Worm (Caenorhabditis elegans): ENCODE measurements around the gene C44C10.9.

Gene C44C10.9

DNA sequence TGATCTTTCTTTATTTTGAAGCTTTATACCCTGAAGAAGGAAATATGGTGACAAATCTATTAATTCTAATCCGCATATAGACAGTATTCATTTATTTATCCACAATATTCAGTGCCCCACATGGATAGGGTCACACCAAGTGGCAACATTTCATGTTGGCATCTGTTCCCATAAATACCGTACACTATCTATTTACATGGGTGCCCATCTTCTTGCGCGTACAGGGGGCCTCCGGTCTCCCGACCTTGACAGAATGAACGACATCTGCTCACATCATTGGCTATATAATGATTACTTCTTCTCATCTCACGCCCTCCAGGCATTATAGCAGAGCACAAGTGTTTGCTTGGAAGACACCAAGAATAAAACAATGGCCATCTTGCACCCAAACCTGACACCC is 40.7 kb downstream of the C44C10.9 start:
- TF ChIP-seq med-1 (GFP tag; optimal IDR thresholded peaks at IDR 0.05; ENCODE audit: insufficient read depth) (no peak), cog-1 (tag; optimal IDR thresholded peaks at IDR 0.05) (peak; percentile 21)

DNA sequence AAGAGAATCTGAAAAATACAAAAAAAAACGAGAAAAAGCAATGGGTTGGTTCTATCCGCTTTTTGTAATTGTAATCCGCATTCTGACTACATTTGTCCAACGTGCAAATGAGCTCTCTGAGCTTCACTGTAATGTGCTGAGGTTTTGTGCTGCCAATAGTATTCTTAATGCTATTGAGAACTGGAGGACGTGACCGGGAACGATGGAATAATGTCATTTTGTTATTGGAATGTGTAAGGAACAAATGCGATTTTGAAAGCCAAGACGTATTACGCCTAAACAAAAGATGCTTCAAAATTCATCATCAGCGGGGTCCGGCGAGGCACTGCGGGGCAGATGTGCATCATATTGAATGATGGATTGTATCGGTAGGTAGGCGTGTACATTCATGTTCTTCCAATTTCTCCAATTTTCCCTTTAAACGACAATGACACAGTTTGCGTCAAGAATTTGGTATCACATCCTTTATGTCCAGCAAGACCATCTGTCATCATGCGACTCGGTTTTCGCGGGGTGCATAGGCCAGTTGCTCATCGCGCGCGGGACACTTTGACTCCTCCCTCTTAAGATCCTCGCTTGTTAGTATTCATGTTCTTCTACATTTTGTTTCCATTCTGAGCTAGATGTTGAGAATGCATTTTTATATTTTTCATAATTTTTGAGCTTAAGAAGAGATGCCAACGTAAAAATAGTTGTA is 43.1 kb downstream of the C44C10.9 start:
- no peak for TF ChIP-seq cog-1 (tag; optimal IDR thresholded peaks at IDR 0.05)
- no peak for TF ChIP-seq ref-1 (GFP tag; conservative IDR thresholded peaks at IDR 0.05)
- TF ChIP-seq tab-1 (GFP tag; IDR thresholded peaks at IDR 0.05), result no peak
- TF ChIP-seq med-1 (GFP tag; optimal IDR thresholded peaks at IDR 0.05; ENCODE audit: insufficient read depth), result no peak
- TF ChIP-seq flt-1 (GFP tag; IDR thresholded peaks at IDR 0.05), result no peak
- TF ChIP-seq ztf-29 (GFP tag; IDR thresholded peaks at IDR 0.05), result no peak
- no peak for TF ChIP-seq klf-2 (GFP tag; conservative IDR thresholded peaks at IDR 0.05)
- no peak for TF ChIP-seq ztf-23 (GFP tag; IDR thresholded peaks at IDR 0.05)
- TF ChIP-seq T22C8.4 (GFP tag; IDR thresholded peaks at IDR 0.05), result no peak

DNA sequence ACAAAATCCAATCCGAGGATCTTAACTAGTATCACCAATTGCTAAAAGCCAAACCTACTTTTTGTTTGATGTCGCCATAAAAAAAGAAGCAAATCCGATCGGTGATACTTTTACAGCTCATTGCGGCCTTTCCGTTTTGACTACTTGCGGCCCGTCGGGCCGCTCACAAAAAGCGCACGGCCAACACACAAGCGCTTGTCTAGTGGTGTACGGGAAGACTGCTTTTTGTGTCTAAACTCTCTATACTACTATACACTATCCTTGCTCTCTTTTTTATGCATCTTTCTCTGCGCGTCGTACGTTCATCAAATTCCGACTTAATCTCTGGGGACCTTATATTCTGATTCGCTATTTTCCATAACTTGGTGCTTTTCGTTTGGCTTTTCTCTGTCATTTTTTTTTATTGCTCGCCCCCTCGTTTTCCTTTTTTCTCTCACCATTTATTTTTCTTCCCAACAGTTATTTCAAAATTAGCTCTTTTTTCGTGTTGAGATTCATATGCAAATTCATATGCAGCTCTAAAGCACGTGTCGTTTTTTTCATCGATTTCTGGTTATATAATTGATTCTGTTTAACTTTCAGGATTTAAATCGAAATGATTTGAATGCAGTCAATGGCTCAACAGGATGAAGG is 49.7 kb downstream of the C44C10.9 start, which contains the start of gene noca-2:
Gene noca-2 (plus strand): TSS at position 583 of the 633 bp plus-strand sequence.
- no peak for TF ChIP-seq med-1 (GFP tag; optimal IDR thresholded peaks at IDR 0.05; ENCODE audit: insufficient read depth)
- TF ChIP-seq cog-1 (tag; optimal IDR thresholded peaks at IDR 0.05), result peak; percentile 46

- TF ChIP-seq tab-1 (GFP tag; IDR thresholded peaks at IDR 0.05), result no peak
- no peak for TF ChIP-seq klf-2 (GFP tag; conservative IDR thresholded peaks at IDR 0.05)
- TF ChIP-seq ref-1 (GFP tag; conservative IDR thresholded peaks at IDR 0.05), result no peak
- TF ChIP-seq med-1 (GFP tag; optimal IDR thresholded peaks at IDR 0.05; ENCODE audit: insufficient read depth), result no peak
- no peak for TF ChIP-seq flt-1 (GFP tag; IDR thresholded peaks at IDR 0.05)
- no peak for TF ChIP-seq cog-1 (tag; optimal IDR thresholded peaks at IDR 0.05)
Observed at ce11 chrX:11665522-11666017, 50.7 kb downstream of the C44C10.9 start.

- TF ChIP-seq ref-1 (GFP tag; conservative IDR thresholded peaks at IDR 0.05), result no peak
- TF ChIP-seq med-1 (GFP tag; optimal IDR thresholded peaks at IDR 0.05; ENCODE audit: insufficient read depth), result no peak
- TF ChIP-seq tab-1 (GFP tag; IDR thresholded peaks at IDR 0.05), result no peak
- no peak for TF ChIP-seq T22C8.4 (GFP tag; IDR thresholded peaks at IDR 0.05)
- no peak for TF ChIP-seq ztf-23 (GFP tag; IDR thresholded peaks at IDR 0.05)
- TF ChIP-seq ztf-29 (GFP tag; IDR thresholded peaks at IDR 0.05), result no peak
- no peak for TF ChIP-seq flt-1 (GFP tag; IDR thresholded peaks at IDR 0.05)
- no peak for TF ChIP-seq klf-2 (GFP tag; conservative IDR thresholded peaks at IDR 0.05)
- no peak for TF ChIP-seq cog-1 (tag; optimal IDR thresholded peaks at IDR 0.05)
Observed at ce11 chrX:11664184-11664583, 52.1 kb downstream of the C44C10.9 start.
